Worm (Caenorhabditis elegans): ENCODE measurements around the gene C01B9.1.

Gene C01B9.1

DNA sequence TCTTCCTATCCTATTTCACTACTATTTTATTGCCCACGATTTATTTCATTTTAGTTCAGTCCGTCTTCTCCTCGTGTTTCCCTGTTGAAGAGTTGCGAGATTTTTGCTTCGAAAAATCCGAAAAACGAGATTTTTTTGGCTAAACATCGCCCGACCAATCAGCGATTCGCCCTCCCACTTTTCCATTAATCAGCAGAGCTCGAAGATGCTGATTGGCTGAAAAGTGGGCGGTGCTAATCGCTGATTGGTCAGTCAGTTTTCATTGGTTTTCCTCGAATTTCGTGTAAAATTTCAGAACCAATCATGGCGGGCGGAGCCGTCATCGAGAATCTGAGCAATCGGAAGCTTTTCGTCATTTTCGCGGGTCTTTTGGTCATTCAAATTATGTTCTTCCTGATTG is 29.9 kb upstream of the C01B9.1 start, which contains the start of gene mig-14:
TSS of gene mig-14 (plus strand) at position 290 of the 400 bp plus-strand sequence.
- TF ChIP-seq elt-3 (tag; optimal IDR thresholded peaks at IDR 0.05) (no peak), elt-1 (tag; optimal IDR thresholded peaks at IDR 0.05) (no peak), nfya-1 (tag; optimal IDR thresholded peaks at IDR 0.05; ENCODE audit: insufficient read depth) (peak; percentile 96), R02D3.7 (tag; optimal IDR thresholded peaks at IDR 0.05) (no peak), fkh-2 (tag; optimal IDR thresholded peaks at IDR 0.05) (no peak), nhr-28 (tag; optimal IDR thresholded peaks at IDR 0.05) (no peak), egl-27 (tag; optimal IDR thresholded peaks at IDR 0.05) (no peak), tbx-2 (tag; optimal IDR thresholded peaks at IDR 0.05) (no peak), ZK546.5 (tag; optimal IDR thresholded peaks at IDR 0.05) (no peak)

- TF ChIP-seq aly-2 (tag; optimal IDR thresholded peaks at IDR 0.05) (no peak), fos-1 (tag; optimal IDR thresholded peaks at IDR 0.05) (no peak), nhr-76 (tag; optimal IDR thresholded peaks at IDR 0.05) (no peak), R02D3.7 (tag; optimal IDR thresholded peaks at IDR 0.05) (no peak), fkh-10 (GFP tag; optimal IDR thresholded peaks at IDR 0.05) (no peak), pha-4 (tag; optimal IDR thresholded peaks at IDR 0.05) (no peak), nhr-28 (tag; optimal IDR thresholded peaks at IDR 0.05) (no peak), nhr-77 (tag; optimal IDR thresholded peaks at IDR 0.05) (no peak), skn-1 (tag; optimal IDR thresholded peaks at IDR 0.05) (no peak), zag-1 (tag; optimal IDR thresholded peaks at IDR 0.05) (no peak), ztf-4 (tag; optimal IDR thresholded peaks at IDR 0.05) (no peak), elt-1 (tag; optimal IDR thresholded peaks at IDR 0.05) (no peak)
Measured at ce11 chrII:13750128-13750527, 21.2 kb upstream of the C01B9.1 start.

ce11 chrII:13751030-13751429 is 20.3 kb upstream of the C01B9.1 start:
- TF ChIP-seq pha-4 (tag; optimal IDR thresholded peaks at IDR 0.05): peak; percentile 45
- no peak for TF ChIP-seq ztf-11 (tag; optimal IDR thresholded peaks at IDR 0.05)

DNA sequence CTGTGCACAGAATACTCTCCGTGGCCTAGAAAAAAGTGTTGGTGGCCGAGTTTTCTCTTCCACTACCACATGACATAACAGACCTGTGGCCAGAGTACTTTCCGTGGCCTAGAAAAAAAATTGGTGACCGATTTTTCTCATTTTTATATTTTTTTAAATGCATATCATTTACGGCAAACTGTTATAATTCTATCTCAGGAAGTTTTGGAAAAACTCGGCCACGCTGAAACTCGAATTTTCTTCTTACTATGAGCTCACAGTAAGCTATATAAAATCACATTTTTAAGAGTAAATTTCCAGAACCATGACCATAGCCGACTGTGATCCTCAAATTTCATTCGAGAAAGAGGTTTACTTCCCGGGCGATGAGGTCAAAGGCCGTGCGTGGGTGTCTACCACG is 19.4 kb upstream of the C01B9.1 start, which contains the start of gene arrd-14:
TSS of gene arrd-14 (plus strand) at position 301 of the 400 bp plus-strand sequence.
- TF ChIP-seq lin-15B (tag; optimal IDR thresholded peaks at IDR 0.05) (no peak), aly-2 (tag; optimal IDR thresholded peaks at IDR 0.05) (no peak), ama-1 (optimal IDR thresholded peaks at IDR 0.05) (no peak), nhr-43 (tag; optimal IDR thresholded peaks at IDR 0.05; ENCODE audit: poor library complexity, severe bottlenecking) (no peak), mml-1 (tag; optimal IDR thresholded peaks at IDR 0.05) (no peak), R02D3.7 (tag; optimal IDR thresholded peaks at IDR 0.05) (no peak), nhr-67 (tag; optimal IDR thresholded peaks at IDR 0.05) (no peak), fkh-2 (tag; optimal IDR thresholded peaks at IDR 0.05) (no peak), hmg-11 (tag; optimal IDR thresholded peaks at IDR 0.05) (no peak)

ce11 chrII:13756232-13756631 is 15.1 kb upstream of the C01B9.1 start:
- TF ChIP-seq lin-39 (tag; optimal IDR thresholded peaks at IDR 0.05): peak; percentile 40
- peak; percentile 29 for TF ChIP-seq nfya-1 (tag; optimal IDR thresholded peaks at IDR 0.05; ENCODE audit: insufficient read depth)
- TF ChIP-seq hmg-11 (tag; optimal IDR thresholded peaks at IDR 0.05): peak; percentile 15
- no peak for TF ChIP-seq ceh-82 (tag; optimal IDR thresholded peaks at IDR 0.05)

DNA sequence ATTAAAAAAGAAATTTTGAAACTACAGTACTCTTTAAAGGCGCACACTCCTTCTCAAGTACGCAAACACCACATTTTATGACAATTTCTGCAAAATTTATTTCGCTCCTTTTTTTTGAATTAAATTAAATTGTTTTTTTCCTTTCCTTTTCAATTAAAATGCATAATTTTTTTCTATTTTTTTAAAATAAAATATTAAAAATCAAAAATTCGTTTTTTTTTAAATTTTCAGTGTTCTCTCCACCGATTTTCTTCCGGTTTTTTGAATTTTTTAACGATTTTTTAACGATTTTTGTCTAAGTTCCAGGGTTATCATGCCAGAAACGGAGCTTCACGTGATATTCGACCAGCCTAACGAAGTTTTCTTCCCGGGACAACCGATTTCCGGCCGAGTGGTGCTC is 13.3 kb upstream of the C01B9.1 start, which contains the start of gene arrd-13:
TSS of gene arrd-13 (plus strand) at position 301 of the 400 bp plus-strand sequence.
- TF ChIP-seq fos-1 (tag; optimal IDR thresholded peaks at IDR 0.05): no peak
- no peak for TF ChIP-seq egl-5 (tag; optimal IDR thresholded peaks at IDR 0.05)
- TF ChIP-seq unc-39 (tag; optimal IDR thresholded peaks at IDR 0.05): no peak
- no peak for TF ChIP-seq lin-15B (tag; optimal IDR thresholded peaks at IDR 0.05)
- TF ChIP-seq mml-1 (tag; optimal IDR thresholded peaks at IDR 0.05): no peak
- TF ChIP-seq nhr-76 (tag; optimal IDR thresholded peaks at IDR 0.05): no peak
- TF ChIP-seq nfya-1 (tag; optimal IDR thresholded peaks at IDR 0.05; ENCODE audit: insufficient read depth): no peak
- TF ChIP-seq nhr-23 (tag; optimal IDR thresholded peaks at IDR 0.05): no peak
- TF ChIP-seq ceh-28 (tag; optimal IDR thresholded peaks at IDR 0.05): no peak
- TF ChIP-seq sea-2 (GFP tag; optimal IDR thresholded peaks at IDR 0.05): no peak
- no peak for TF ChIP-seq egl-27 (tag; optimal IDR thresholded peaks at IDR 0.05)
